Worm (Caenorhabditis elegans): ENCODE data around the gene ttr-45.

Gene ttr-45

ce11 chrIV:13253841-13254240 lies at the start of gene ttr-45:
TSS of gene ttr-45 (plus strand) at chrIV:13254225.
- TF ChIP-seq elt-2 (tag; optimal IDR thresholded peaks at IDR 0.05) (peak; percentile 61), sox-4 (tag; optimal IDR thresholded peaks at IDR 0.05) (no peak)

- no peak for TF ChIP-seq ceh-30 (tag; optimal IDR thresholded peaks at IDR 0.05)
- TF ChIP-seq lim-6 (tag; optimal IDR thresholded peaks at IDR 0.05), result no peak
- TF ChIP-seq ref-2 (tag; optimal IDR thresholded peaks at IDR 0.05), result peak; percentile 16
- no peak for TF ChIP-seq npax-4 (tag; optimal IDR thresholded peaks at IDR 0.05)
- peak; percentile 18 for TF ChIP-seq ceh-31 (tag; optimal IDR thresholded peaks at IDR 0.05)
- TF ChIP-seq ets-4 (tag; optimal IDR thresholded peaks at IDR 0.05), result no peak
- TF ChIP-seq hlh-30 (tag; optimal IDR thresholded peaks at IDR 0.05; ENCODE audit: insufficient read depth), result no peak
- no peak for TF ChIP-seq syd-9 (tag; optimal IDR thresholded peaks at IDR 0.05)
- no peak for TF ChIP-seq zip-5 (tag; optimal IDR thresholded peaks at IDR 0.05)
- no peak for TF ChIP-seq K09A11.1 (tag; optimal IDR thresholded peaks at IDR 0.05; ENCODE audit: insufficient read depth)
- TF ChIP-seq unc-86 (tag; optimal IDR thresholded peaks at IDR 0.05), result no peak
Observed at ce11 chrIV:13205891-13206290, 48.1 kb upstream of the ttr-45 start.

ce11 chrIV:13209566-13209965 lies 44.5 kb upstream of the ttr-45 start, which contains the start of gene C48D1.9:
TSS of gene C48D1.9 (minus strand) at chrIV:13209666.
- TF ChIP-seq pha-4 (tag; optimal IDR thresholded peaks at IDR 0.05) (no peak), ceh-19 (GFP tag; optimal IDR thresholded peaks at IDR 0.05) (no peak), hlh-6 (tag; optimal IDR thresholded peaks at IDR 0.05) (no peak), Y22D7AL.16 (tag; optimal IDR thresholded peaks at IDR 0.05) (no peak), sdc-2 (tag; optimal IDR thresholded peaks at IDR 0.05) (no peak), madf-2 (tag; optimal IDR thresholded peaks at IDR 0.05) (no peak), che-1 (tag; optimal IDR thresholded peaks at IDR 0.05) (no peak), fkh-6 (tag; optimal IDR thresholded peaks at IDR 0.05) (no peak), gmeb-2 (tag; optimal IDR thresholded peaks at IDR 0.05) (no peak), pat-9 (tag; optimal IDR thresholded peaks at IDR 0.05) (no peak), ttx-3 (tag; optimal IDR thresholded peaks at IDR 0.05) (no peak), hlh-15 (tag; optimal IDR thresholded peaks at IDR 0.05) (no peak), ceh-45 (GFP tag; IDR thresholded peaks at IDR 0.05) (no peak), dmd-4 (tag; optimal IDR thresholded peaks at IDR 0.05; ENCODE audit: borderline replicate concordance) (no peak), unc-3 (GFP tag; conservative IDR thresholded peaks at IDR 0.05) (no peak), unc-3 (tag; optimal IDR thresholded peaks at IDR 0.05) (no peak), ztf-16 (tag; optimal IDR thresholded peaks at IDR 0.05) (no peak), hlh-30 (tag; optimal IDR thresholded peaks at IDR 0.05; ENCODE audit: insufficient read depth) (no peak)

- no peak for TF ChIP-seq syd-9 (tag; optimal IDR thresholded peaks at IDR 0.05)
- no peak for TF ChIP-seq nhr-11 (tag; optimal IDR thresholded peaks at IDR 0.05)
- TF ChIP-seq pha-4 (tag; optimal IDR thresholded peaks at IDR 0.05), result no peak
- TF ChIP-seq ztf-16 (tag; optimal IDR thresholded peaks at IDR 0.05), result no peak
- no peak for TF ChIP-seq K02D7.2 (tag; optimal IDR thresholded peaks at IDR 0.05)
- TF ChIP-seq T23F11.4 (GFP tag; optimal IDR thresholded peaks at IDR 0.05), result no peak
- TF ChIP-seq unc-42 (tag; optimal IDR thresholded peaks at IDR 0.05), result no peak
- TF ChIP-seq ahr-1 (tag; optimal IDR thresholded peaks at IDR 0.05), result no peak
- no peak for TF ChIP-seq pha-2 (tag; optimal IDR thresholded peaks at IDR 0.05)
- TF ChIP-seq pax-1 (tag; optimal IDR thresholded peaks at IDR 0.05), result no peak
- TF ChIP-seq nfya-1 (tag; optimal IDR thresholded peaks at IDR 0.05), result no peak
- no peak for TF ChIP-seq ceh-30 (tag; optimal IDR thresholded peaks at IDR 0.05)
- TF ChIP-seq dve-1 (tag; optimal IDR thresholded peaks at IDR 0.05), result no peak
- no peak for TF ChIP-seq unc-55 (GFP tag; optimal IDR thresholded peaks at IDR 0.05)
- no peak for TF ChIP-seq pat-9 (tag; optimal IDR thresholded peaks at IDR 0.05)
- TF ChIP-seq che-1 (tag; optimal IDR thresholded peaks at IDR 0.05), result no peak
Observed at ce11 chrIV:13214466-13214865, 39.6 kb upstream of the ttr-45 start, which contains the start of gene cho-1. TSS of gene cho-1 (minus strand) at chrIV:13214566.

Measured in whole organism, late embryonic.